Worm (Caenorhabditis elegans) whole organism, dauer: ENCODE results near the gene Y44A6C.2.

Experiments used
- unc-62 ChIP-seq: sonication (generic microtip); optimal IDR thresholded peaks from 2 replicates; lab custom pipeline; 2017; ENCODE audit warnings: missing biosample characterization, missing genetic modification reagents, missing genetic modification characterization

Gene Y44A6C.2

ce11 chrV:20756385-20756996, 34.5 kb downstream of the Y44A6C.2 start:
- no peak for TF ChIP-seq unc-62 (GFP tag; lab: Kevin White, UChicago)

ce11 chrV:20757255-20757654, 35.2 kb downstream of the Y44A6C.2 start:
- TF ChIP-seq unc-62 (GFP tag; lab: Kevin White, UChicago): no peak

ce11 chrV:20758106-20758505, 36.1 kb downstream of the Y44A6C.2 start:
- TF ChIP-seq unc-62 (GFP tag; lab: Kevin White, UChicago): no peak

- no peak for TF ChIP-seq unc-62 (GFP tag; lab: Kevin White, UChicago)
Measured at ce11 chrV:20761758-20762157, 39.7 kb downstream of the Y44A6C.2 start.

ce11 chrV:20763192-20763591, 41.2 kb downstream of the Y44A6C.2 start:
- no peak for TF ChIP-seq unc-62 (GFP tag; lab: Kevin White, UChicago)

ce11 chrV:20770061-20770460, 48.0 kb downstream of the Y44A6C.2 start, which contains the start of gene elp-1:
elp-1 (minus strand) TSS chrV:20770161.
- no peak for TF ChIP-seq unc-62 (GFP tag; lab: Kevin White, UChicago)

- TF ChIP-seq unc-62 (GFP tag; lab: Kevin White, UChicago): no peak
Measured at ce11 chrV:20770846-20771245, 48.8 kb downstream of the Y44A6C.2 start.

ce11 chrV:20771702-20772101, 49.7 kb downstream of the Y44A6C.2 start:
- no peak for TF ChIP-seq unc-62 (GFP tag; lab: Kevin White, UChicago)
